Fruit fly (Drosophila melanogaster) whole organism, adult: ENCODE results near the gene Elba3.

Experiments used
- CG5204 ChIP-seq: fragments of 200-800 bp; sonication (Bioruptor generic); optimal IDR thresholded peaks from 2 replicates; lab custom pipeline; 2016; ENCODE audit warnings: missing biosample characterization, missing genetic modification characterization
- Clk ChIP-seq: fragments of 200-800 bp; sonication (Bioruptor generic); optimal IDR thresholded peaks from 2 replicates; lab custom pipeline; 2017; ENCODE audit warnings: missing biosample characterization, missing genetic modification characterization
- Mnt ChIP-seq: fragments of 200-800 bp; sonication (Bioruptor generic); optimal IDR thresholded peaks from 2 replicates; lab custom pipeline; 2016; ENCODE audit warnings: missing biosample characterization, mild to moderate bottlenecking, missing genetic modification characterization
- bab1 ChIP-seq: fragments of 200-800 bp; sonication (Bioruptor generic); optimal IDR thresholded peaks from 3 replicates; lab custom pipeline; 2019; ENCODE audit warnings: missing biosample characterization, mild to moderate bottlenecking, missing genetic modification characterization, moderate library complexity
- cic ChIP-seq: fragments of 200-800 bp; sonication (Bioruptor generic); optimal IDR thresholded peaks from 2 replicates; lab custom pipeline; 2017; ENCODE audit warnings: missing biosample characterization, mild to moderate bottlenecking, missing genetic modification characterization, moderate library complexity

DNA sequence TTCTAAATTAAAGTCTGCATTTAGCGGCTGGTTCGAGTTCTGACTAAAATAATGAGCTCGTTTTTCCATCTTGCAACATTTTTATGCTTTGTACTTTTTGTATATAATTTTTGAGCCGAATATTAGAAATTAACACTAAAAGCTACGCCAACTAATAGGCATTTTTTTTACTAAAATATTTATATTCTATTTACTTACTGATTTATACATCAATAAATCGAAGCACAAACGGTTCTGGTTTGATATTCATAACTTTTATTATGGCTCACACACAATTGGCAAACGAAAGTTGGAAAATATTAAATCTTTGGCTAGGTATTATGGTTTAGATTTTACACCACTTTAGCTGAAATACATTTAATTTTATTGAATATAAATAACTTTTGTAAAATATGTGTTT lies 47.0 kb downstream of the Elba3 start, which contains the start of gene CG15631:
- TF ChIP-seq cic (no peak), CG5204 (GFP tag; lab: Kevin White, UChicago) (no peak), Clk (GFP tag; lab: Kevin White, UChicago) (no peak), bab1 (GFP tag; lab: Kevin White, UChicago) (no peak), Mnt (GFP tag; lab: Kevin White, UChicago) (no peak)
